Worm (Caenorhabditis elegans): Measurements from ENCODE around the gene nhr-188.

DNA sequence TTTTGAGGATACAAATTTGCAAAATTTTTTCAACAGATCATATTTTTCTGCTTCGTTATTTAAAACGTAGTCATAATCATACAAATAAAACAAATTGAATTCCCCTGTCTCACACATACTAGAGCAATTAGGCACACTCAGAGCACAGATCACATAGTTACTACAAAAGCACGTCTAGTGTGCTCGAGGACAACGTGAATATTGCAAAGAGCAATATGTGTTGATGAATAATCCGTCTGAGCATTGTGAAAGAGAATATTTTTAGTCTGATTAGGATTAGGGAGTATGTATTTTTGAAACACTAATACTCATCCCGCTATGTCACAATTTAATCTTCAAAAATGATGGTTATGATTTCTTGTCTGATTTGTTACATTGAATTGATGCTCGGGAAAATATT lies 19.6 kb upstream of the nhr-188 start:
- TF ChIP-seq nhr-102 (tag; optimal IDR thresholded peaks at IDR 0.05), result no peak
- TF ChIP-seq hlh-30 (tag; optimal IDR thresholded peaks at IDR 0.05; ENCODE audit: insufficient read depth), result no peak
- no peak for TF ChIP-seq duxl-1 (tag; optimal IDR thresholded peaks at IDR 0.05; ENCODE audit: poor library complexity)
- no peak for TF ChIP-seq zag-1 (tag; optimal IDR thresholded peaks at IDR 0.05)
- no peak for TF ChIP-seq egl-27 (tag; optimal IDR thresholded peaks at IDR 0.05)
- no peak for TF ChIP-seq mep-1 (tag; optimal IDR thresholded peaks at IDR 0.05)
